Worm (Caenorhabditis elegans): ENCODE data around the gene nhr-141.

- TF ChIP-seq fos-1 (tag; optimal IDR thresholded peaks at IDR 0.05), result no peak
- TF ChIP-seq unc-39 (tag; optimal IDR thresholded peaks at IDR 0.05), result no peak
- TF ChIP-seq jun-1 (tag; optimal IDR thresholded peaks at IDR 0.05), result no peak
These were observed 45.9 kb downstream of the nhr-141 start, which contains the start of gene srbc-9 for ce11 chrV:7490340-7490739.

All from whole organism, L3 larva.